Fruit fly (Drosophila melanogaster) whole organism: ENCODE measurements around the gene Sdic2.
"Not testable (repeated sequence)": the region's sequence is repeated elsewhere in the genome, so short reads cannot be mapped to it uniquely, and the experiment has no call there.

Source experiments
- Dll ChIP-seq: fragments of >200 bp; optimal IDR thresholded peaks from 2 replicates; lab custom pipeline; 2017
- pan ChIP-seq: fragments of >200 bp; optimal IDR thresholded peaks from 2 replicates; lab custom pipeline; 2017
- psq ChIP-seq: fragments of >200 bp; optimal IDR thresholded peaks from 2 replicates; lab custom pipeline; 2017
- usp ChIP-seq: fragments of >200 bp; optimal IDR thresholded peaks from 2 replicates; lab custom pipeline; 2017; ENCODE audit warnings: missing biosample characterization, missing genetic modification characterization, mixed read lengths

dm6 chrX:20186387-20186786 is at the start of gene Sdic2:
- TF ChIP-seq usp; psq; pan (lab: Kevin White, UChicago); Dll (lab: Kevin White, UChicago): not testable (repeated sequence)
